Worm (Caenorhabditis elegans): Measurements from ENCODE around the gene C03B1.17.

- TF ChIP-seq sea-1 (GFP tag; conservative IDR thresholded peaks at IDR 0.05) (no peak), ama-1 (optimal IDR thresholded peaks at IDR 0.05) (no peak), ceh-13 (GFP tag; optimal IDR thresholded peaks at IDR 0.05) (no peak), hmg-4 (GFP tag; optimal IDR thresholded peaks at IDR 0.05) (no peak), flt-1 (GFP tag; IDR thresholded peaks at IDR 0.05) (no peak)
Observed at ce11 chrX:6419113-6419512, 45.7 kb downstream of the C03B1.17 start.
